Worm (Caenorhabditis elegans): Measurements from ENCODE around the gene F57A8.7.

Gene F57A8.7

ce11 chrV:10031384-10032171, 44.0 kb upstream of the F57A8.7 start (continued):
- TF ChIP-seq B0336.3 (GFP tag; IDR thresholded peaks at IDR 0.05) (no peak), K11D2.4 (GFP tag; IDR thresholded peaks at IDR 0.05) (no peak), ceh-58 (GFP tag; IDR thresholded peaks at IDR 0.05) (no peak), ccch-3 (GFP tag; optimal IDR thresholded peaks at IDR 0.05) (no peak), hlh-26 (GFP tag; conservative IDR thresholded peaks at IDR 0.05) (no peak), ceh-91 (GFP tag; IDR thresholded peaks at IDR 0.05) (no peak), ama-1 (optimal IDR thresholded peaks at IDR 0.05) (no peak), ama-1 (GFP tag; optimal IDR thresholded peaks at IDR 0.05) (no peak), mcd-1 (GFP tag; IDR thresholded peaks at IDR 0.05) (no peak), lin-26 (GFP tag; IDR thresholded peaks at IDR 0.05) (no peak), sdz-38 (tag; optimal IDR thresholded peaks at IDR 0.05) (no peak), F49E8.2 (tag; optimal IDR thresholded peaks at IDR 0.05; ENCODE audit: insufficient read depth) (no peak), dpl-1 (GFP tag; optimal IDR thresholded peaks at IDR 0.05) (peak; percentile 11), F57C9.4 (tag; optimal IDR thresholded peaks at IDR 0.05) (no peak), unc-130 (GFP tag; optimal IDR thresholded peaks at IDR 0.05) (no peak), nhr-179 (tag; optimal IDR thresholded peaks at IDR 0.05) (no peak), let-526 (GFP tag; IDR thresholded peaks at IDR 0.05) (no peak), nfya-2 (GFP tag; IDR thresholded peaks at IDR 0.05) (no peak), cebp-1 (GFP tag; IDR thresholded peaks at IDR 0.05) (no peak), cebp-1 (tag; optimal IDR thresholded peaks at IDR 0.05) (peak; percentile 9), snpc-1.1 (tag; optimal IDR thresholded peaks at IDR 0.05; ENCODE audit: insufficient read depth) (no peak), tlf-1 (GFP tag; optimal IDR thresholded peaks at IDR 0.05) (no peak), unc-62 (GFP tag; optimal IDR thresholded peaks at IDR 0.05) (no peak), lsl-1 (GFP tag; optimal IDR thresholded peaks at IDR 0.05) (no peak), lin-35 (GFP tag; optimal IDR thresholded peaks at IDR 0.05) (peak in 1 of 3 experiments; percentile 70), xnd-1 (tag; optimal IDR thresholded peaks at IDR 0.05) (no peak), F39B2.1 (GFP tag; IDR thresholded peaks at IDR 0.05) (no peak), F57A8.1 (GFP tag; optimal IDR thresholded peaks at IDR 0.05) (no peak), Y67H2A.10 (GFP tag; conservative IDR thresholded peaks at IDR 0.05) (no peak), dox-1 (GFP tag; IDR thresholded peaks at IDR 0.05) (peak; percentile 50), somi-1 (GFP tag; optimal IDR thresholded peaks at IDR 0.05) (no peak), pbrm-1 (GFP tag; IDR thresholded peaks at IDR 0.05) (no peak), hsf-1 (GFP tag; IDR thresholded peaks at IDR 0.05) (no peak), repo-1 (tag; optimal IDR thresholded peaks at IDR 0.05) (no peak), let-607 (tag; optimal IDR thresholded peaks at IDR 0.05) (no peak), akir-1 (GFP tag; optimal IDR thresholded peaks at IDR 0.05) (no peak), ztf-18 (tag; optimal IDR thresholded peaks at IDR 0.05) (no peak), B0261.1 (tag; optimal IDR thresholded peaks at IDR 0.05) (no peak)

- no peak for TF ChIP-seq F10E7.11 (tag; optimal IDR thresholded peaks at IDR 0.05)
- TF ChIP-seq F55B11.4 (tag; optimal IDR thresholded peaks at IDR 0.05; ENCODE audit: borderline replicate concordance, insufficient read depth) = no peak
- TF ChIP-seq bed-2 (GFP tag; IDR thresholded peaks at IDR 0.05) = no peak
- TF ChIP-seq zfh-2 (GFP tag; conservative IDR thresholded peaks at IDR 0.05) = no peak
- TF ChIP-seq lin-26 (GFP tag; IDR thresholded peaks at IDR 0.05) = no peak
- TF ChIP-seq F23B12.7 (tag; optimal IDR thresholded peaks at IDR 0.05; ENCODE audit: insufficient read depth) = no peak
- TF ChIP-seq lsy-27 (tag; optimal IDR thresholded peaks at IDR 0.05; ENCODE audit: borderline replicate concordance, insufficient read depth) = no peak
- TF ChIP-seq somi-1 (GFP tag; optimal IDR thresholded peaks at IDR 0.05) = no peak
- TF ChIP-seq B0035.1 (tag; optimal IDR thresholded peaks at IDR 0.05) = no peak
- TF ChIP-seq B0336.3 (GFP tag; IDR thresholded peaks at IDR 0.05) = no peak
- TF ChIP-seq rec-8 (tag; optimal IDR thresholded peaks at IDR 0.05) = no peak
- no peak for TF ChIP-seq aptf-3 (GFP tag; IDR thresholded peaks at IDR 0.05)
Measured at ce11 chrV:10035586-10035985, 40.0 kb upstream of the F57A8.7 start.
